Fruit fly (Drosophila melanogaster): Measurements from ENCODE around the gene CG9427.

- TF ChIP-seq Myc (optimal IDR thresholded peaks at IDR 0.05) (no peak), Hr83 (GFP tag; optimal IDR thresholded peaks at IDR 0.05; ENCODE audit: poor library complexity, severe bottlenecking) (peak; percentile 63), dl (GFP tag; optimal IDR thresholded peaks at IDR 0.05; ENCODE audit: insufficient read depth in 1 of 2, partially characterized antibody in 2 of 2) (peak in 1 of 2 experiments; percentile 50), foxo (GFP tag; optimal IDR thresholded peaks at IDR 0.05) (peak; percentile 48 to 52), psq (GFP tag; optimal IDR thresholded peaks at IDR 0.05) (peak; percentile 81), Sp1 (GFP tag; optimal IDR thresholded peaks at IDR 0.05) (peak; percentile 65), h (GFP tag; optimal IDR thresholded peaks at IDR 0.05) (peak; percentile 41), Dfd (GFP tag; optimal IDR thresholded peaks at IDR 0.05) (no peak), fru (GFP tag; optimal IDR thresholded peaks at IDR 0.05) (peak; percentile 13), Hr78 (GFP tag; optimal IDR thresholded peaks at IDR 0.05) (no peak), br (GFP tag; optimal IDR thresholded peaks at IDR 0.05) (peak; percentile 74), sv (GFP tag; optimal IDR thresholded peaks at IDR 0.05) (peak; percentile 44), brk (GFP tag; optimal IDR thresholded peaks at IDR 0.05) (peak; percentile 49)
Measured at dm6 chr3R:9630633-9631095, 3.9 kb upstream of the CG9427 start, which contains the start of gene Calr.

Measured in whole organism, wandering third instar larva.